Worm (Caenorhabditis elegans): Measurements from ENCODE around the gene F53H8.3.
A peak's percentile ranks its signal among the peaks of the same experiment; 100 is the strongest.

F53H8.3 gene

DNA sequence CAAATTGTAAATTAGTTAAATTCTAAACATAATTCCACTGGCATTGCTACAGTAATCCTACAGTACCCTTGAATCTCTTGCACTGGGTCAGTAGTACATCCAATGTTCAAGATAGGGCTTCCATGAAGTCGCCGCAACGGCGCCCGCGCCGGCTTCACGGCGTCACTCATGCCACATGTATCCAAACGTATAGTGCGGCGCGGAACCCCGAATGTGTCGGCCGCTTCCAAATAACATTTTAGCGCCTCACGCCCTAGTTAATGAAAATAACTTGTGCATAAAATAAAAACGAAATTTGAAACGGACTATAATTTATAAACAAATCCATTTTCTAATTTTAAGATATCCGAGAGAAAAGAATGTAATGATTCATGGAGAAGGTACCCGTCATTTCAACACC lies 2.3 kb upstream of the F53H8.3 start:
- TF ChIP-seq hlh-17 (GFP tag; optimal IDR thresholded peaks at IDR 0.05; ENCODE audit: borderline replicate concordance) (peak; percentile 22), C04F5.9 (tag; optimal IDR thresholded peaks at IDR 0.05) (no peak), snpc-4 (tag; optimal IDR thresholded peaks at IDR 0.05) (peak; percentile 87)

DNA sequence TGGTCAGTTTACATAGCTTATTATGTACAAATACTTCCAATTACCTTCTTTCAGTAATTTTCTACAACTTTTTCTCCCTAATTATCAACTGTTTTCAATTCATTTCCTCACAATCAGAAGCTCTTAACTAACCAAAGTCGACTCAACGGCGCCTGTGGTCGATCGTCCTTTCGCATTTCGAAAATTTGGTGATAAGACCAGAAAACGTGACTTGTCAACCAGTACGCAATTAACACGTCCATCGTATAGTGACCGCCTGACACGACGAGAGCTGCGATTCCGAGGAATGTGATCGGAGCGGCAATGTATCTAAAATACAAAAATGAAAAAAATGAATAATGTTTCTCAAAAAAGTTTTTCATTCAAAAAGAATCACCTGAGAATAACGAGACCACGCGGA lies 7.3 kb downstream of the F53H8.3 start:
- TF ChIP-seq nhr-237 (tag; optimal IDR thresholded peaks at IDR 0.05) (no peak), Y116A8C.19 (tag; optimal IDR thresholded peaks at IDR 0.05; ENCODE audit: borderline replicate concordance) (no peak), lin-35 (GFP tag; optimal IDR thresholded peaks at IDR 0.05) (peak in 1 of 2 experiments; percentile 49), hlh-17 (GFP tag; optimal IDR thresholded peaks at IDR 0.05; ENCODE audit: borderline replicate concordance) (no peak), elt-2 (tag; optimal IDR thresholded peaks at IDR 0.05) (peak; percentile 72), isw-1 (GFP tag; IDR thresholded peaks at IDR 0.05) (no peak), C34B4.2 (tag; optimal IDR thresholded peaks at IDR 0.05) (no peak), nhr-20 (tag; optimal IDR thresholded peaks at IDR 0.05) (peak; percentile 5), hlh-4 (tag; optimal IDR thresholded peaks at IDR 0.05) (no peak), ceh-90 (tag; optimal IDR thresholded peaks at IDR 0.05) (no peak), efl-1 (optimal IDR thresholded peaks at IDR 0.05) (no peak), efl-1 (GFP tag; optimal IDR thresholded peaks at IDR 0.05 in 1 of 2) (peak in 1 of 2 experiments; percentile 91), nhr-47 (tag; optimal IDR thresholded peaks at IDR 0.05) (no peak)

DNA sequence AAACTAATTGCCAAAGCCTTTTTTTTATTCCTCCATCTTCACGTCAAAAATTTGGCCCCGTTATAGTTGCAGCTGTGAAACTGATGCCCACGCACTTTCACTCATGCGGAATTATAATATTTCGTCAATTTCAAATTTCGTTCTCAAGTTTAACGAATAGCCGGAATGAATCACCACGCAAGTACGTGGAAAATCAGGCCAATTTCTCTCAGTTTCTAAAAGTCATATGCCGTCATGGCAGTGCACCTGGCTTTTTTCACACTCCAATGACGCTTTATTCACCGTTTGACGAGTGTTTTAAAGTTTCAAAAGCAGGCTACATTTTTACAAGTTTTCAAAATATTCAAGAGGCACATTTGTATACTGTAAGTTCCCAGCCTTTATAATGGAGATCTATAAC lies 9.5 kb downstream of the F53H8.3 start:
- TF ChIP-seq rnt-1 (tag; optimal IDR thresholded peaks at IDR 0.05) (no peak), nhr-71 (tag; optimal IDR thresholded peaks at IDR 0.05) (peak; percentile 20), hlh-4 (tag; optimal IDR thresholded peaks at IDR 0.05) (peak; percentile 6), unc-86 (tag; optimal IDR thresholded peaks at IDR 0.05) (no peak), zip-4 (GFP tag; optimal IDR thresholded peaks at IDR 0.05) (no peak), nhr-85 (tag) (peak; percentile 8), fkh-8 (tag; optimal IDR thresholded peaks at IDR 0.05) (peak; percentile 73), nhr-47 (tag; optimal IDR thresholded peaks at IDR 0.05) (peak; percentile 19)

DNA sequence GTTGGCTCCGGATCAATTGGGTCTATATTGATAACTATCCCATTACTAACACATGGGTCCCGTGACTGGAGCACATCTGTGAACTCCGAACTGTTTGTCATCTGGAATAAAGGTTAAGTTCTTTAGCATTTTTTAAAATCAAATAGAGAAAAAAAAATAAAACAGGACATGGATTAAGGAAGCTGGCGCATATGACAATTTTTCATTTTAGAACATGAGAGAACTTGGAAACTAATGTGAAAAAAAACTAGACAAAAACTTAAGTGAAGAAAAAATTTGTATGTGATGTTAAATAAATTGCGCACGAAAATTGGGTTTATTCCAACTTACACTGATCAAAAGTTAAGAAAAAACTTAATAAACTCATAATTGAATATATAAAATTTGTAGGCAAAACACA lies 10.4 kb downstream of the F53H8.3 start, which contains the start of gene sms-2:
sms-2 (minus strand) TSS at position 101 of the 400 bp plus-strand sequence.
- TF ChIP-seq F16B12.6 (tag; optimal IDR thresholded peaks at IDR 0.05) = no peak
- no peak for TF ChIP-seq tlp-1 (tag; optimal IDR thresholded peaks at IDR 0.05)
- TF ChIP-seq lin-14 (GFP tag; optimal IDR thresholded peaks at IDR 0.05) = no peak
- no peak for TF ChIP-seq unc-130 (tag; optimal IDR thresholded peaks at IDR 0.05)

- TF ChIP-seq unc-30 (tag; optimal IDR thresholded peaks at IDR 0.05) = peak; percentile 69
- peak; percentile 95 for TF ChIP-seq nhr-71 (tag; optimal IDR thresholded peaks at IDR 0.05)
- peak; percentile 79 for TF ChIP-seq ztf-4 (tag; optimal IDR thresholded peaks at IDR 0.05)
- TF ChIP-seq egl-13 (tag; optimal IDR thresholded peaks at IDR 0.05) = peak; percentile 85
- no peak for TF ChIP-seq nhr-12 (tag; optimal IDR thresholded peaks at IDR 0.05)
- no peak for TF ChIP-seq ama-1 (optimal IDR thresholded peaks at IDR 0.05)
- TF ChIP-seq aha-1 (tag; optimal IDR thresholded peaks at IDR 0.05) = peak; percentile 23
- peak; percentile 72 to 79 for TF ChIP-seq efl-1 (optimal IDR thresholded peaks at IDR 0.05)
- peak; percentile 57 to 94 for TF ChIP-seq efl-1 (GFP tag; optimal IDR thresholded peaks at IDR 0.05 in 1 of 2)
- TF ChIP-seq pqm-1 (tag; optimal IDR thresholded peaks at IDR 0.05) = no peak
- peak; percentile 14 for TF ChIP-seq lin-15B (tag; optimal IDR thresholded peaks at IDR 0.05)
- peak; percentile 85 to 96 (median 91) for TF ChIP-seq ceh-82 (tag; optimal IDR thresholded peaks at IDR 0.05)
- TF ChIP-seq hlh-4 (tag; optimal IDR thresholded peaks at IDR 0.05) = no peak
- TF ChIP-seq fkh-4 (tag; optimal IDR thresholded peaks at IDR 0.05; ENCODE audit: borderline replicate concordance) = peak; percentile 16
- peak; percentile 99 for TF ChIP-seq lin-14 (GFP tag; optimal IDR thresholded peaks at IDR 0.05)
- peak; percentile 96 for TF ChIP-seq tbx-2 (tag; optimal IDR thresholded peaks at IDR 0.05)
- TF ChIP-seq sox-4 (tag; optimal IDR thresholded peaks at IDR 0.05) = peak; percentile 74
- TF ChIP-seq nhr-90 (tag; optimal IDR thresholded peaks at IDR 0.05; ENCODE audit: poor library complexity) = peak; percentile 85
- peak; percentile 80 to 92 for TF ChIP-seq lsy-2 (tag; optimal IDR thresholded peaks at IDR 0.05)
- peak in 1 of 2 experiments; percentile 73 for TF ChIP-seq ztf-11 (tag; optimal IDR thresholded peaks at IDR 0.05)
- TF ChIP-seq F16B12.6 (tag; optimal IDR thresholded peaks at IDR 0.05) = peak; percentile 97
- TF ChIP-seq jun-1 (tag; optimal IDR thresholded peaks at IDR 0.05) = peak; percentile 83
- no peak for TF ChIP-seq mef-2 (tag; optimal IDR thresholded peaks at IDR 0.05)
- TF ChIP-seq unc-130 (tag; optimal IDR thresholded peaks at IDR 0.05) = peak; percentile 77
- no peak for TF ChIP-seq Y116A8C.19 (tag; optimal IDR thresholded peaks at IDR 0.05; ENCODE audit: borderline replicate concordance)
- TF ChIP-seq fkh-10 (GFP tag; optimal IDR thresholded peaks at IDR 0.05) = peak; percentile 92
- TF ChIP-seq nhr-47 (tag; optimal IDR thresholded peaks at IDR 0.05) = peak; percentile 95
- peak; percentile 97 for TF ChIP-seq snu-23 (GFP tag; optimal IDR thresholded peaks at IDR 0.05)
- TF ChIP-seq aly-2 (tag; optimal IDR thresholded peaks at IDR 0.05) = peak; percentile 1
These were observed 11.1 kb downstream of the F53H8.3 start for ce11 chrX:949466-949865.

Measured in whole organism, L1 larva.